Worm (Caenorhabditis elegans) whole organism, dauer: ENCODE data around the gene egl-36.

ENCODE experiments used
- unc-62 ChIP-seq: sonication (generic microtip); optimal IDR thresholded peaks from 2 replicates; lab custom pipeline; 2017; ENCODE audit warnings: missing biosample characterization, missing genetic modification reagents, missing genetic modification characterization

The egl-36 gene

DNA sequence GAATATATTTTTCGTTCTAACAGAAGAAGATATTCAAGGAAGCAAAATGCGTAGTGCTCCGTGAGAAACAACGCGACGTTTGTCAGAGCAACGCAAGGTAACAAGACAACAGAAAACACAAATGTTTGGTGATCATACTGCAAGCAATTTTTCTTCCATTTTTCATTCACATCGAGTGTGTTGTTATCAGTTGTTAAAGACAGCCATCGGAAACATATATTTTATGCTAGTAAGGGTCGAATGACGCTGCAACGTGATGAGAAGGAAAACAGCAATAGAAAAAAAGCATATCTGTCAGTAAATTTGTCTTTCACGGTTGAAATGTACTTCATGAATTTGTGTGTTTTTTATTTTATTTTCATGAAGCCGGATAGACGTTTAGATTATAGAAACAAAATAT lies 14.0 kb downstream of the egl-36 start:
- TF ChIP-seq unc-62, result no peak

DNA sequence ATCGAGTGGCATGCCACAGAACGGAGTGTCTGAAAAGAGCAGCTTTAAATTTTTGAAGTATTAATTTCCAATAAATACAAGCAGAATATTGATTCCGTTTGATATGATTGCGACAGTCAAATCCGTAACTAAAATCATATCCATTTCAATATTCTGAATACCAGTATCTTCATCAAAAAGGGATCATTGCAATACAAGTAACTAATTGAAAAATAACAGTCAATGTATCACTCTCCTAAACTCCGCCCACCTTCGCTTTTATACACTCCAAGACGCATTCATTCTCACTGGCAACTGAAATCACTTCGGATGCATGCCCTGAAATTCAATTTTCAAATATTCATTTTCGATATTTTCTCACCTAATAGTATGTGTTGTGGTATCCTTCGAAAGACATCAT lies 19.3 kb downstream of the egl-36 start, which contains the start of gene R07A4.3:
R07A4.3 (plus strand) TSS at position 301 of the 400 bp plus-strand sequence.
- TF ChIP-seq unc-62, result no peak

DNA sequence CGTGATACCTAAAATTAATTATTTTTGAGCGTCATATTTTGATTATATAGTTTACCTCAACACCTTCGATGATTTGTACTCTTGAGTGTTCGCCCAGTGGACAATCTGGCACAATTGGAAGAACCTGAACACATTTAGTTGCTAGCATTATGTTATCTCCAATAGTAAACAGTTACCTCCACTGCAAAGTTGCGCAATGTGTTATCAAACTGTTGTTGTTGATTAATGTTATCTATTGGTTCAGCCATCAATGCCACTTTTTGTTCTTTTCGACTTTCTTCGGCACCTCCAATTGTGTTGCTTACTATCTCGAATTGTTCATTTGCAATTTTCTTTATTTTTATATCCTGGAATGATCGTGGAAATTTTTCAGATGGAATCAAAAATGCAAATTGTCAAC lies 20.4 kb downstream of the egl-36 start:
- TF ChIP-seq unc-62, result no peak

DNA sequence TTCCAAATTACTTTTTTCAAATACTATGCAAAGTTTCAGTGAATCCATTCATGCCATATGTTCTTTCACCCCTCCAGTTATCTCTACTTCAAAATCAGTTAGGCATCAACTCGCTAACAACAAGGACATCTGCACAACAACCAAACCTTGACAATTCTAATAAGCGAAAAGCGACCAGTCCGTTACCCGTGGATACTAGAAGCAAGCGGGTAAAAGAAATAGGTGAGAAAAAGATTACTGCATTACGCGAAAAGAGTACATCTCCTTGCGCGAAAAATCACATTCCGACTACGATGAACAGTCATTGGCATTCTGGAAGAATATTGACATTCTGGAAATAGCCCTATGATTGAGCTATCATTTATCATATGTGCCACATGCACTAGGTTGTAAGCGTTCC lies 22.1 kb downstream of the egl-36 start:
- no peak for TF ChIP-seq unc-62

DNA sequence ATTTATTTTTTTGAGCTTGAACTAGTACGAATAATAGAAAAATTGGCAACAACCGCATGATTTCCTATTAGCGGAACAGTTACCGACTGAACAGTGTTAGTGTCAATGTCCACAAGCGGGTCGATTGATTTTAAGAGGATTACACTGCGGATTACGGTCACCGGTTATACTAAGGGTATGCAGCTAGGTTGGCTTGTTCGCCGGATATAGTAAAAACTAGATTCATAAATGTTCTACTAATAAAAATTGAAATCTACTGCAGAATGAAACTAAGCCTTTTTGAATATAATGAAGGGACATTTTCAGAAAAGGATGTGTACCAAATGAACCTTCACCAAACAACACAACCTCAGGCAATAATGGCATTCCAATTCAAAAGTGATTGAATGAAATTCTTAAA lies 23.5 kb downstream of the egl-36 start, which contains the start of gene R07A4.4:
R07A4.4 (minus strand) TSS at position 101 of the 400 bp plus-strand sequence.
- no peak for TF ChIP-seq unc-62

DNA sequence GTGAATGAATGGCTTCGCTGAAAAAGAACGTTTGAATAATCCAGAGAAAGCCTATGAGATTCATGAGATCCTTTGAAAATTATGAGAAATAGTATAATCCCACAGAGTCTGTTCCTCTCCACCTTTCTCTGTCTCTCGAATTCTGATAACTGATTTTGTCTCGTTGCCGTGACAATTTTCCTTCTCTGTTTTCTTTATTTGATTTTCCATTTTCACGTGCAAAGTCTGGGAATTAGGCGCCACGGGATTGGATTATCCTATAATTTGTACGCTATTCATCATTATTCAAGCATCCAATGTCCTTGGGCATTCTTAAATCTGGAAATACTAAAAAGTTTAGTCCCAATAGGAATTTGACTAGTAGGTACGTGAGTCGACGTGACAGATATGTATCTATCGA lies 24.3 kb downstream of the egl-36 start:
- no peak for TF ChIP-seq unc-62

DNA sequence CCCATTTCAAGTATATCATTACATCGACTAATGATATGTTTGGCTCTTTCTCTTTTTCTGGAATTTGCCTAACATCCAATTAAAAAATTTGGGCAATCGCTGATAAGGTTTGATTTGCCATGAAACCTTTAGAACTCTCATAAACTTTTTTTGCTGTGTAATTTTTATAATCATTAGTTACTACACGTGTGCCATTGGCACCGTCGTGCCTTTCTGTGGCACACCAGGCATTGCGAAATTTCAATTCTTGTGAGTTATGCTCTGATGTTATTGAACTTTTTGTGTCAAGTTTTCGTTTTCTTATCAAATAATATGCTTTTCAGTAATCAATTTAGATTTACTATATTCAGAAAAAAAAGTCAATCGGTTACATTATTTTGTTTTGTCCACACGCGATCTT lies 26.8 kb downstream of the egl-36 start:
- no peak for TF ChIP-seq unc-62

DNA sequence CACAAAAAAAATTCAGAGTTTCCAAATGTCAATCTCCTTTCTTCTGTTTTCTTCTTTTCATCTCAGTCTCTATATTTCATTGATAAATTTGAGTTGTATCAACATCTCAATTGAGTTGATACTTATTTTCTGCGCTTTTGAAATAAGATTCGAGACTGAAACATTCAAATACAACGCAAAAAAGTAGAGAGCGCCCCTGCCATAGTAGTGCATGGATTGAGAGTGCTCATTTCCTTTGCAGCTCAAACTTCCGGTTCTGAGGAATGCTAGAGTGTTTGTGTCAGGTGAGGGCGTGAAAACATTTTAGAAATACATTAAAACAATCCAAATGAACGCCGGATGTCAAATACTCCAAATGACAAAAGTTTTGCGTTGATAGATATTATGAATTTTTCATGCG lies 29.3 kb downstream of the egl-36 start:
- TF ChIP-seq unc-62, result no peak

DNA sequence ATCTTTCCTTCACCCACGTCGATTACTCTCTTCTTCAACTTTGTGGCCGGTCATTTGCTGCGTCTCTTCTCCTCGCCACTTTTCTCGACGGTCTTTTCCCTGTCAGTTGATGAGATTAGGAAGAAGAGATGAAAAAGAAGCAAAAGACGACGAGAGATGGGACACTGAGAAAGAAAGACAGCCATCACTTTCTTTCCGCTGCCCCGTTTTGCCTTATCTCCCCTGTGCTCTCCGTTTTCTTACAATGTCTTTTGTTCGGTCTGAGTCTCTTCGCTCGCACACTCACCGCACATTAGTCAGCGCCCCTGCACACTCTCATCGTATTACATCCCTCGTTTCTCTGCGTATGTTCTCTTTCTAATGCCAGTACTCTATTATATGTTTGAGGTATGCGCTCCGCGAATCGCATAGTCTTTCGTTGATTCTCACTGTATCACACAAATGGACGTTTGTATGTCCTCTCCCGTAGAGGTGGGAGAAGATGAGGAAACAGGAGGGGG lies 32.0 kb downstream of the egl-36 start:
- TF ChIP-seq unc-62, result no peak

DNA sequence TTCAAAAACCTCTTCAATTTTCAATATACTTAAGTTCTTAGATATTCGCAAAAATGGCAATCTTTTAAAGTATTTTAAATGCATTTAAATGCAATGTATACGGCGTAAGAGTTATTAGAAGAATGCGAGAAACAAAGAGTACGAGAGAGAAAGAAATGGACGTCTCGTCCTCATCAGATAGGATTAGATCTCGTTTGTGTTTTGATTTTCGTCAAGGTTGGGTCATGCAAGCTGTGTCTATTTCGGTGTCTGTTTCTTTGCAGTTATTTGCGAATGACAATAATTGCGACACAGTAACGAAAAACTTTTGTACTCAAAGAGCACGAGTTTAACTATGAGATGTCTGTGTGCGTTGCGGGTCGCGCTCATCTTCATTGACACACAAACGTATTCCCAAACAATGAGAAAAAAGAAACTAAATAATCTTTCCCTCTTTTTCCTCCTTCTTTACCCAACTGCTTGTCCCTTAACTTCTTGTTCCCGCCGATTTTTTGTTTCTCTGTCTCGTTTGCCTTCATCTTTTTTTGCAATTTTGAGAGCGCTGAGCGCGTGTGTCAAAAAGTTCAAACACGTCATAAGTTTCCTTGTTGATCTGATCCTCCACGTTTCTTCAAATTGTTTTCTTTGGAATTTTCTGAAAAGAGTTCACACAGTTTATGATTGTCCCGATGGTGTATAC lies 33.0 kb downstream of the egl-36 start:
- no peak for TF ChIP-seq unc-62

DNA sequence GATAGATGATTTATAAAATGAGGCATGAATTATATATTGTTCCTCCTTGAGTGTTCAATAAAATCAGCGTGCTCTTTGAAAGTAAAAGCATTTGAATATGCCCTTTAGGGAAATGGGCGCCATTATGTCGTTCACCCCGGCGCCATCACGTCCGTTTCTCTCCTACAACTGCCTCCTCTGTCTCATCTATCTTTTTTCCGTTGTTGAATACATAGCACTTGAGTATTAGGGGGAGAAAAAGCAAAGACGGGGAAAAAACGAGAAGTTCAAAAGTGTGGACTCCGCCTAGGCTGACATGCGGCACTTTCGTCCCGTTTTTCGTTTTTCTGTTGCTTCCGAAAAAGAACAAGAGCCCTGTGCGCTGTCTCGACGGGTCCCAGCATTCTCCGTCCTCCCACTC lies 33.5 kb downstream of the egl-36 start:
- TF ChIP-seq unc-62, result no peak

DNA sequence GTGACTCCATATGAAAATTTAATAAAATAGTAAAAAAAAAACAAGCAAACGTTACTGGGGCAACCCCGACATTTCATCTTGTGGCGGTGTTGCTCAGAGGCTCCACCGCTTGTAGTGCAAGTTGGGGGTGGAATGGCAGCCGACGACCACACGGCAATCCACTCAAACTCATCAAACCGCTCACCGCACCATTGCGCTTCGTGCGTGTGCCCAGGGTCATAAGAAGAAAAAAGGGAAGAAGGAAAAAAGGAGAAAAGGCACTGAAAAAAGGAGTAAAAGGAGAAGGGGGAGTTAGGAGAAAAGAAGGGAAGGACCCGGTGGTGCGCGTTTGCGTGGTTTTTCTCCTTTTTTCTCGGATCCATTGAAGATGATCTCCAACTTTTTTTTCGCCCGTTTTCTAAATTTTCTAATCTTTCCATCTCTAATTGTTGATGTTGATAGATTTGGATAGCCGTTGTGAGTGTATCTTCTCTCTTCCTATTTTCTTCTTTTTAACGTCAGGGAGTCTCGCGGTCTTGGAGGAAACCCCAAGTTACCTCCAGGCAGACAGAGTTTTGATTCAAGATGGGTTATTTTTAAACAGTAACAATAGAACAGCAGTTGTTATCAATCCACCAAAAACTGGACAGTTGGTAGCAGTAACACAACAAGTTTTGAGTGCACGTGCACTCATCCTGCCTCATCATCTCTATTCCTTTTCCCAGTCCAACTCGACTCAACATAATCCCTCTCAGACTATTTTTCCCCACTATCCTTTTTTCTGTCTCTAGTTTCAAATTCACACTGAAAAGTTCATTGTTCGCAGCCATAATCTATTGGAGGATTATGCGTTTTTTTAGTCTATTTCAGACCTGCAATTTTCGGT lies 34.4 kb downstream of the egl-36 start:
- TF ChIP-seq unc-62, result no peak

DNA sequence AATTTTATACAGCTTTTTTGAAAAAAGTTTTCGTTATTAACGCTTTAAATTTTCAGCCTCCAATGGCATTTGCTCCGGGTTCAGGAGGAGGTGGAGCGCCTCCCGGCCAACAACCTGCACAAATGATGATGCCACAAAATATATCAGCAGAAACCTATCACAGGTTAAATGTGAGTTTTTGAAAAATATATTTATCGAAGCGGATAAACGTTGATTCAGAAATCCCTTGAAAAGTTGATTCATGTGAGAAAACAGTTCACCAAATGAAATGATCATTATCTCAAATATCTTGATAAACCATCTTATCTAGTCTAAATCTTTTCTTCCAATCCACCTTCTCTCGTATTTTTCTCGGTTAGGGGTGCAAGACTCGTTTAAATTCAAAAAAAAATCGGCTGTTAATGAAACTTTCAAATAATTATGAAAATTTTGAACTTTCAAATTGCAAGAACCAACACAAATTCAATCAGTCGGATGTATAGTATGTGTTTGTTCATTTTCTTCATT lies 35.2 kb downstream of the egl-36 start, which contains the start of gene sma-9:
sma-9 (plus strand) TSS at position 51 of the 507 bp plus-strand sequence.
- TF ChIP-seq unc-62, result no peak

DNA sequence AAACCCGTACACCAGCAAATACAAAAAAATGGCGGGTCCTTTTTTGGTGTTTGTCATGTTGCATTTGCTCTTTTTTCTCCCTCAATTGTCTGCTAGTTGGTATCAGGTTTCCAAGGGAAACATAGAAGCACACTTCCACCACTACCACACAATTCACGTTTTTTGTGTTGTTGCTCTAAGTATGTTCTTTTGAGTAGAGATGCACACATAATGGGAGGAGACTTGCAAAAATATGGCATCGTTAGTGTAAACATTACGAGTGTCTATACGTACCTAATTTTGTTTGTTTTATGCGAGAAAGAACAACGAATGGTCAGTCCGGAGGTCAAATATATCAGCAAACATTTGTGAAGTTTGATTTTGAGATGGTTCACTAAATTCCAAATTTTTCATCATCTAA lies 35.8 kb downstream of the egl-36 start:
- no peak for TF ChIP-seq unc-62

DNA sequence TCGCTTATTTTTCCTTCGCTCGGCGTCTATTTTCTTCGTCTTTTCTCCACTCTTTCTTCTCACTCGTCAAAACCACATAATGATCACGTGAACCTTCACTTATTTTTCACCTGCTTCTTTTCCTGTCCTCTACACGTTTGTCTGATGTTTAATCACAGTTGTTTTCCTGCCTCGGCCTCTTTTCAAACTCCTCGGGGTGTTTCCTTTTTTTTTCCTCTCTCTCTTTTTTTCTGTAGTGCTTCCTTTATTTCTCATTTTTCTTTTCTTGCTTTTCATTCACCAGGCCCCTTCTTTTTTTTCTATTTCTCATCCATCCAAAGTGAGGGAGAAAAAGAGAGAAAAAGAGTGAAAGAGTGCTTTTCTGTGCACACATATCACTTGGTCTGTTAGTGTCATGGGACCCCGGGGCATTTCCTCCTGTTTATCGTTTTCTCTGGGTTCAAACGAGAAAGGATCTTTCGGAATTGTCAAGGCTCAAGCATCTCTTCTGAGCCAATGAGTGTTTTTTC lies 36.9 kb downstream of the egl-36 start:
- no peak for TF ChIP-seq unc-62

DNA sequence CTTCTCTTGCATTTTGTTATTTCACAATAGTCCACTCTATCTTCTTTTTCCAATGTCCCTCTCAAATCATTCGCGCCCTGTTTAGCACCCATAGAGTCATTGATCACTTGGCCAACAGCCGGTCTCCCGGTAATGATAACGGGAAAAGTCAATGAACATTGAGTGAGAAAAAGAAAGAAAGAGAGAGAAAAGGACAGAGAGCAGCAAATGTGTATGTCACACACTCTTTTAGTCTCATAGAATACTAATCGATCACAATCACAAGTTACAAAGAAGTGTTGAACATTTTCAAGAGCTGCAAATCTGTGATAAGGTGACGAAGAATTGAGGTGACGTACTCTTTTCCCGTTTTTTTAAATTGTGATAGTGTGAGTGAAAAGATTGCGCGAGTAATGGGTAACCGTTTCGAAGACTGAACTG lies 38.0 kb downstream of the egl-36 start:
- no peak for TF ChIP-seq unc-62

DNA sequence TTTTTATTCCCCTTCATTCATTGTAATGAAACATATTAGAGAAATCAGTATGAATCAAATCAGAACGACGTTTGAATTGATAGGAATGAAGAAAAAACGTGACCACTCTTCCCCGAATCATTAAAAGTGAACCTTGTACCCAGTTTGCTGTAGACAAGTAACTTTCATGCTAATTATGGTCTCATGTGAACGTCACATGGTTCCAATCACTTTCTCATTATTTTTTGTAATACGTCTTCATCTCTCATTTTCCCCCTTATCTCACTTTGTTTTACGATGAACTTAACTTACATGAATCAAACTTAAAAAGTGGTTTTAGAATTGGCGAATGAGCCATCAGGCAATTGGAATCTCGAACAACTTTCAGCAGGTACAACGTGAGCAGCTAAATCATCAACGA lies 38.6 kb downstream of the egl-36 start:
- no peak for TF ChIP-seq unc-62
